Worm (Caenorhabditis elegans): Measurements from ENCODE around the gene tsg-101.

tsg-101 gene

ce11 chrIV:3545060-3545459 is 30.7 kb upstream of the tsg-101 start:
- TF ChIP-seq madf-6 (GFP tag; IDR thresholded peaks at IDR 0.05) (no peak), atf-7 (tag; optimal IDR thresholded peaks at IDR 0.05) (no peak), pha-4 (tag; optimal IDR thresholded peaks at IDR 0.05) (no peak), T26A5.8 (tag; optimal IDR thresholded peaks at IDR 0.05) (no peak), lsl-1 (GFP tag; optimal IDR thresholded peaks at IDR 0.05) (no peak), ztf-25 (GFP tag; IDR thresholded peaks at IDR 0.05) (no peak), nhr-27 (tag; optimal IDR thresholded peaks at IDR 0.05) (no peak), sptf-2 (GFP tag; optimal IDR thresholded peaks at IDR 0.05) (no peak), chd-7 (tag; optimal IDR thresholded peaks at IDR 0.05) (no peak), F39B2.1 (GFP tag; IDR thresholded peaks at IDR 0.05) (no peak), nfya-1 (tag; optimal IDR thresholded peaks at IDR 0.05; ENCODE audit: borderline replicate concordance, insufficient read depth) (no peak), attf-3 (GFP tag; conservative IDR thresholded peaks at IDR 0.05) (no peak), ZK185.1 (tag; optimal IDR thresholded peaks at IDR 0.05; ENCODE audit: poor library complexity, severe bottlenecking) (no peak)

ce11 chrIV:3539872-3540271 is 25.5 kb upstream of the tsg-101 start, which contains the start of gene B0212.3:
Gene B0212.3 (plus strand): TSS chrIV:3540172.
- no peak for TF ChIP-seq lsl-1 (GFP tag; optimal IDR thresholded peaks at IDR 0.05)
- TF ChIP-seq nfya-1 (tag; optimal IDR thresholded peaks at IDR 0.05; ENCODE audit: borderline replicate concordance, insufficient read depth) = no peak
- TF ChIP-seq repo-1 (tag; optimal IDR thresholded peaks at IDR 0.05) = no peak
- TF ChIP-seq cebp-1 (GFP tag; IDR thresholded peaks at IDR 0.05) = no peak
- no peak for TF ChIP-seq cebp-1 (tag; optimal IDR thresholded peaks at IDR 0.05)
- TF ChIP-seq nhr-179 (tag; optimal IDR thresholded peaks at IDR 0.05) = no peak

- TF ChIP-seq bed-1 (GFP tag; IDR thresholded peaks at IDR 0.05) (no peak), ztf-25 (GFP tag; IDR thresholded peaks at IDR 0.05) (no peak), efl-1 (GFP tag; optimal IDR thresholded peaks at IDR 0.05) (peak; percentile 45), nhr-90 (tag; optimal IDR thresholded peaks at IDR 0.05) (no peak), ztf-6 (GFP tag; IDR thresholded peaks at IDR 0.05) (no peak), B0261.1 (tag; optimal IDR thresholded peaks at IDR 0.05) (no peak), nhr-120 (GFP tag; IDR thresholded peaks at IDR 0.05) (no peak), let-526 (GFP tag; IDR thresholded peaks at IDR 0.05) (no peak), ceh-100 (GFP tag; IDR thresholded peaks at IDR 0.05) (no peak), nhr-179 (tag; optimal IDR thresholded peaks at IDR 0.05) (no peak), D2030.7 (GFP tag; IDR thresholded peaks at IDR 0.05) (no peak), T26A5.8 (tag; optimal IDR thresholded peaks at IDR 0.05) (no peak), nhr-27 (tag; optimal IDR thresholded peaks at IDR 0.05) (no peak), Y79H2A.3 (GFP tag; conservative IDR thresholded peaks at IDR 0.05) (no peak), hmg-1.2 (GFP tag; IDR thresholded peaks at IDR 0.05) (peak; percentile 71; the same call in 1 of the 2 replicates), F57A8.1 (GFP tag; optimal IDR thresholded peaks at IDR 0.05) (no peak), madf-3 (GFP tag; IDR thresholded peaks at IDR 0.05) (no peak), madf-8 (GFP tag; conservative IDR thresholded peaks at IDR 0.05) (0 out of 2 replicates have a peak, but pooled peaks have one; percentile 28), let-607 (tag; optimal IDR thresholded peaks at IDR 0.05) (no peak), mcd-1 (GFP tag; IDR thresholded peaks at IDR 0.05) (peak; percentile 31; the same call in 1 of the 2 replicates), pbrm-1 (GFP tag; IDR thresholded peaks at IDR 0.05) (no peak), lsy-27 (tag; optimal IDR thresholded peaks at IDR 0.05; ENCODE audit: borderline replicate concordance, insufficient read depth) (no peak), madf-6 (GFP tag; IDR thresholded peaks at IDR 0.05) (peak; percentile 68), B0336.3 (GFP tag; IDR thresholded peaks at IDR 0.05) (no peak), bed-2 (GFP tag; IDR thresholded peaks at IDR 0.05) (no peak), B0035.1 (tag; optimal IDR thresholded peaks at IDR 0.05) (no peak), attf-6 (GFP tag; IDR thresholded peaks at IDR 0.05) (no peak), K12H6.12 (tag; optimal IDR thresholded peaks at IDR 0.05) (no peak), ztf-18 (tag; optimal IDR thresholded peaks at IDR 0.05) (no peak), nhr-80 (tag; optimal IDR thresholded peaks at IDR 0.05) (no peak), T07F8.4 (tag; optimal IDR thresholded peaks at IDR 0.05) (no peak), hlh-12 (tag; optimal IDR thresholded peaks at IDR 0.05) (no peak), ZK185.1 (tag; optimal IDR thresholded peaks at IDR 0.05; ENCODE audit: poor library complexity, severe bottlenecking) (no peak), ets-4 (GFP tag; optimal IDR thresholded peaks at IDR 0.05) (no peak)
Measured at ce11 chrIV:3539253-3539652, 24.9 kb upstream of the tsg-101 start.
